Worm (Caenorhabditis elegans) whole organism, L2 larva: ENCODE measurements around the gene K11H3.8.

Source experiments
- R02D3.7 ChIP-seq: fragments of 150-350 bp; optimal IDR thresholded peaks from 2 replicates; lab custom pipeline; 2014; ENCODE audit warnings: missing biosample characterization, missing genetic modification characterization
- aly-2 ChIP-seq: fragments of 150-350 bp; optimal IDR thresholded peaks from 2 replicates; lab custom pipeline; 2014; ENCODE audit warnings: missing biosample characterization, missing genetic modification characterization
- lin-39 ChIP-seq: fragments of 150-350 bp; optimal IDR thresholded peaks from 2 replicates; lab custom pipeline; 2014; ENCODE audit warnings: missing biosample characterization, missing genetic modification reagents, missing genetic modification characterization
- nhr-11 ChIP-seq: fragments of 150-350 bp; optimal IDR thresholded peaks from 2 replicates; lab custom pipeline; 2014; ENCODE audit warnings: missing biosample characterization, missing genetic modification characterization
- nhr-12 ChIP-seq: fragments of 150-350 bp; optimal IDR thresholded peaks from 2 replicates; lab custom pipeline; 2014; ENCODE audit warnings: missing biosample characterization, missing genetic modification characterization
- nhr-237 ChIP-seq: fragments of 150-350 bp; optimal IDR thresholded peaks from 2 replicates; lab custom pipeline; 2014; ENCODE audit warnings: missing biosample characterization, missing genetic modification characterization
- unc-62 ChIP-seq: fragments of 150-350 bp; optimal IDR thresholded peaks from 2 replicates; lab custom pipeline; 2014; ENCODE audit warnings: missing biosample characterization, missing genetic modification reagents, missing genetic modification characterization

DNA sequence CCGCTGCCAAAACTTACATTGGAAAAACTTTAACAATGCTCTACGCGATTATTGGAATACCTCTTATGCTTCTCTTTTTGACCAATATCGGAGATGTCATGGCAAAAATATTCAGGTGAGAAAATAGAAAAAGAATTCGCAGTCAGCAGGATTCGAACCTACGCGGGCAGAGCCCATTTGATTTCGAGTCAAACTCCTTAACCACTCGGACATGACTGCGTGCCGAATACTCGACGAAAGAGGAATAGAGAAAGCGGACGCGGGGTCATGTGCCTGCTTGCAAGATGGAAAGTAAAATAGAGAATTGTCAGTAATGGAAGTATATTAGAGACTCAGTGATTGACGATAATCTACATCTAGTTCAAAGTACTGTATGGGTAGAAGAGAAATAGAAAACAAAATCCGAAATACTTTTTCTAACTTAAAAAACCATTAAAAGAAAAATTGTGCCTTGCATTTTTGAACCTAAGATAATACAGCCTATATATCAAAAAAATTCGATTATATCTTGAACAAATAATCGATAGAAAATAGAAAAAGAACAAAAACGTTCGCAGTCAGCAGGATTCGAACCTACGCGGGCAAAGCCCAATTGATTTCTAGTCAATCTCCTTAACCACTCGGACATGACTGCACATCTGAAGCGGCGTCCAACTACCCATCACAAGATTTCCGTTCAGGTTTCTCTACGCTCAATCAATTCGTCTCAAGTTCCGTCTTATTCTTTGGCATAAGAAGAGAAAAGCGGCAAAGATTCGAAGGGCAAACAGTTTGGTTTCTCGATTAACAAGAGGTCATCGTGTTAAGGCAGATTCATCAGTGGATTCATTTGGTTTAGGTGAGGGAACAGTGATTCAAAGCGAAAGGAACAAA lies 26.7 kb downstream of the K11H3.8 start:
- TF ChIP-seq nhr-11 (no peak), nhr-12 (tag; lab: Kevin White, UChicago) (no peak), lin-39 (tag; lab: Kevin White, UChicago) (no peak), nhr-237 (tag; lab: Kevin White, UChicago) (no peak), aly-2 (no peak), R02D3.7 (tag; lab: Kevin White, UChicago) (no peak), unc-62 (no peak)
